Worm (Caenorhabditis elegans): ENCODE data around the gene acs-5.

DNA sequence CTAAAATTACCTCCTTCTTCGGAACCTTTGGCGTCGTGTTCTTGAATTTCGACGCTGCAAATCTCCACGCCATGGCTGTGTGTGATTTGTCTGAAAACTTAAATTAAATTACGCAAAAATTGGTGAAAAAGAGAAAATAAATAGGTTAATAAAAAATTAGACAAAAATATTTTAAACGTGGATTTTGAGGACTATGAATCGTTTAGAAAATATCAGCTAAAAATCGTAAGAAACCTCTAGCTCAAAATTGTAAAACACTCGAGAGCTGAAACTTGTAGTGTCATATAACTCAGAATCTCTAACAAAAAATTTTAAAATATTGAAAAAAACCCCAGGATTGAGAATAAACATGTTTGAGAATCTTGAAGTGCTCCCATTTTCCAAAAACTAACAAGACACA is 19.3 kb downstream of the acs-5 start, which contains the start of gene pod-1:
- TF ChIP-seq set-16 (GFP tag; IDR thresholded peaks at IDR 0.05) (no peak), ama-1 (optimal IDR thresholded peaks at IDR 0.05) (no peak), ztf-11 (tag; optimal IDR thresholded peaks at IDR 0.05) (no peak), ztf-7 (tag; optimal IDR thresholded peaks at IDR 0.05) (no peak)

Data from whole organism, L4 larva.